Fruit fly (Drosophila melanogaster) whole organism, prepupa: ENCODE results near the gene CG6791.
A peak's percentile ranks its signal among the peaks of the same experiment; 100 is the strongest.

ENCODE experiments used
- Blimp-1 ChIP-seq: fragments of 200-800 bp; sonication (Bioruptor generic); optimal IDR thresholded peaks from 3 replicates; lab custom pipeline; 2017; ENCODE audit warnings: missing biosample characterization, missing genetic modification characterization, mild to moderate bottlenecking, moderate library complexity, missing genetic modification reagents
- CG10669 ChIP-seq: fragments of 200-800 bp; sonication (Bioruptor generic); optimal IDR thresholded peaks from 3 replicates; lab custom pipeline; 2018; ENCODE audit warnings: missing biosample characterization, mild to moderate bottlenecking, missing genetic modification characterization, moderate library complexity
- CG11294 ChIP-seq: fragments of 200-800 bp; sonication (Bioruptor generic); IDR thresholded peaks from 2 replicates; pipeline ENCODE4 v1.3.6; 2022; ENCODE audit warnings: missing biosample characterization, missing genetic modification characterization
- CG11902 ChIP-seq: fragments of 200-800 bp; sonication (Bioruptor generic); optimal IDR thresholded peaks from 3 replicates; lab custom pipeline; 2016; ENCODE audit warnings: missing biosample characterization, missing genetic modification characterization
- CG32006 ChIP-seq: fragments of 200-800 bp; sonication (Bioruptor generic); optimal IDR thresholded peaks from 3 replicates; lab custom pipeline; 2017; ENCODE audit warnings: missing biosample characterization, mild to moderate bottlenecking, missing genetic modification characterization
- CG34406 ChIP-seq: fragments of 200-800 bp; sonication (Bioruptor generic); optimal IDR thresholded peaks from 3 replicates; lab custom pipeline; 2016; ENCODE audit warnings: missing biosample characterization, missing genetic modification characterization
- CG3919 ChIP-seq: fragments of 200-800 bp; sonication (Bioruptor generic); optimal IDR thresholded peaks from 3 replicates; lab custom pipeline; 2016; ENCODE audit warnings: missing biosample characterization, missing genetic modification characterization
- CG4318 ChIP-seq: fragments of 200-800 bp; sonication (Bioruptor generic); optimal IDR thresholded peaks from 3 replicates; lab custom pipeline; 2017; ENCODE audit warnings: missing biosample characterization, mild to moderate bottlenecking, missing genetic modification characterization
- CG6163 ChIP-seq: fragments of 200-800 bp; sonication (Bioruptor generic); IDR thresholded peaks from 3 replicates; pipeline ENCODE4 v1.3.6; 2022; ENCODE audit warnings: missing biosample characterization, missing genetic modification characterization
- CG6276 ChIP-seq: fragments of 200-800 bp; sonication (Bioruptor generic); optimal IDR thresholded peaks from 2 replicates; lab custom pipeline; 2017; ENCODE audit warnings: missing biosample characterization, mild to moderate bottlenecking, missing genetic modification characterization
- CG6792 ChIP-seq: fragments of 200-800 bp; sonication (Bioruptor generic); optimal IDR thresholded peaks from 3 replicates; lab custom pipeline; 2016; ENCODE audit warnings: missing biosample characterization, missing genetic modification characterization
- CG6808 ChIP-seq: fragments of 200-800 bp; sonication (Bioruptor generic); optimal IDR thresholded peaks from 3 replicates; lab custom pipeline; 2017; ENCODE audit warnings: missing biosample characterization, missing genetic modification characterization, mild to moderate bottlenecking, moderate library complexity, missing genetic modification reagents
- CG7368 ChIP-seq: fragments of 200-800 bp; sonication (Bioruptor generic); optimal IDR thresholded peaks from 3 replicates; lab custom pipeline; 2016; ENCODE audit warnings: missing biosample characterization, missing genetic modification characterization
- CG8319 ChIP-seq: fragments of 200-800 bp; sonication (Bioruptor generic); optimal IDR thresholded peaks from 3 replicates; lab custom pipeline; 2016; ENCODE audit warnings: missing biosample characterization, missing genetic modification characterization
- CG8632 ChIP-seq: fragments of 200-800 bp; sonication (Bioruptor generic); optimal IDR thresholded peaks from 3 replicates; lab custom pipeline; 2016; ENCODE audit warnings: missing biosample characterization, missing genetic modification characterization
- CG9139 ChIP-seq: fragments of 200-800 bp; sonication (Bioruptor generic); optimal IDR thresholded peaks from 3 replicates; lab custom pipeline; 2017; ENCODE audit warnings: missing biosample characterization, mild to moderate bottlenecking, missing genetic modification characterization
- Eip75B ChIP-seq: fragments of 200-800 bp; sonication (Bioruptor generic); optimal IDR thresholded peaks from 3 replicates; lab custom pipeline; 2016; ENCODE audit warnings: missing biosample characterization, missing genetic modification characterization
- Eip78C ChIP-seq: fragments of 200-800 bp; sonication (Bioruptor generic); peaks from one replicate; lab custom pipeline; 2016; ENCODE audit warnings: missing biosample characterization, missing genetic modification characterization
- Eip93F ChIP-seq: fragments of 200-800 bp; sonication (Bioruptor generic); optimal IDR thresholded peaks from 2 replicates; lab custom pipeline; 2016; ENCODE audit warnings: missing biosample characterization, mild to moderate bottlenecking, missing genetic modification characterization
- Gug ChIP-seq: fragments of 200-800 bp; sonication (Bioruptor generic); IDR thresholded peaks from 2 replicates; pipeline ENCODE4 v1.3.6; 2022; ENCODE audit warnings: missing biosample characterization, missing genetic modification characterization
- Hr38 ChIP-seq: sonication (Bioruptor generic); optimal IDR thresholded peaks from 2 replicates; lab custom pipeline; 2016; ENCODE audit warnings: missing biosample characterization, missing genetic modification characterization
- Hr39 ChIP-seq: fragments of 200-800 bp; sonication (Bioruptor generic); optimal IDR thresholded peaks from 2 replicates; lab custom pipeline; 2016; ENCODE audit warnings: missing biosample characterization, missing genetic modification characterization
- Lpt ChIP-seq: fragments of 200-800 bp; sonication (Bioruptor generic); optimal IDR thresholded peaks from 3 replicates; lab custom pipeline; 2016; ENCODE audit warnings: missing biosample characterization, missing genetic modification characterization
- OdsH ChIP-seq: fragments of 200-800 bp; sonication (Bioruptor generic); optimal IDR thresholded peaks from 3 replicates; lab custom pipeline; 2016; ENCODE audit warnings: missing biosample characterization, missing genetic modification characterization
- Sox102F ChIP-seq: fragments of 200-800 bp; sonication (Bioruptor generic); optimal IDR thresholded peaks from 2 replicates; lab custom pipeline; 2016; ENCODE audit warnings: missing biosample characterization, mild to moderate bottlenecking, missing genetic modification characterization
- Sox14 ChIP-seq: fragments of 200-800 bp; sonication (Bioruptor generic); optimal IDR thresholded peaks from 3 replicates; lab custom pipeline; 2016; ENCODE audit warnings: missing biosample characterization, missing genetic modification characterization
- Sox15 ChIP-seq: fragments of 200-800 bp; sonication (Bioruptor generic); optimal IDR thresholded peaks from 3 replicates; lab custom pipeline; 2016; ENCODE audit warnings: missing biosample characterization, missing genetic modification characterization
- achi ChIP-seq: fragments of 200-800 bp; sonication (Bioruptor generic); optimal IDR thresholded peaks from 3 replicates; lab custom pipeline; 2016; ENCODE audit warnings: missing biosample characterization, missing genetic modification characterization
- acj6 ChIP-seq: fragments of 200-800 bp; sonication (Bioruptor generic); optimal IDR thresholded peaks from 3 replicates; lab custom pipeline; 2016; ENCODE audit warnings: missing biosample characterization, missing genetic modification characterization
- cyc ChIP-seq: fragments of 200-800 bp; sonication (Bioruptor generic); optimal IDR thresholded peaks from 3 replicates; lab custom pipeline; 2016; ENCODE audit warnings: missing biosample characterization, missing genetic modification characterization
- eg ChIP-seq: fragments of 200-800 bp; sonication (Bioruptor generic); IDR thresholded peaks from 3 replicates; pipeline ENCODE4 v1.3.6; 2022; ENCODE audit warnings: missing biosample characterization, missing genetic modification characterization
- fd59A ChIP-seq: fragments of 200-800 bp; sonication (Bioruptor generic); optimal IDR thresholded peaks from 2 replicates; lab custom pipeline; 2017; ENCODE audit warnings: missing biosample characterization, mild to moderate bottlenecking, missing genetic modification characterization, missing genetic modification reagents
- fd85E ChIP-seq: fragments of 200-800 bp; sonication (Bioruptor generic); optimal IDR thresholded peaks from 3 replicates; lab custom pipeline; 2016; ENCODE audit warnings: missing biosample characterization, missing genetic modification characterization
- fkh ChIP-seq: fragments of 200-800 bp; sonication (Bioruptor generic); optimal IDR thresholded peaks from 3 replicates; lab custom pipeline; 2017; ENCODE audit warnings: missing biosample characterization, mild to moderate bottlenecking, missing genetic modification characterization, moderate library complexity
- lz ChIP-seq: fragments of 200-800 bp; sonication (Bioruptor generic); optimal IDR thresholded peaks from 3 replicates; lab custom pipeline; 2016; ENCODE audit warnings: missing biosample characterization, missing genetic modification characterization
- pdm3 ChIP-seq: fragments of 200-800 bp; sonication (Bioruptor generic); optimal IDR thresholded peaks from 3 replicates; lab custom pipeline; 2016; ENCODE audit warnings: missing biosample characterization, missing genetic modification characterization
- svp ChIP-seq: fragments of 200-800 bp; sonication (Bioruptor generic); peaks from one replicate; lab custom pipeline; 2016; ENCODE audit warnings: missing biosample characterization, missing genetic modification characterization
- topi ChIP-seq: fragments of 200-800 bp; sonication (Bioruptor generic); optimal IDR thresholded peaks from 3 replicates; lab custom pipeline; 2016; ENCODE audit warnings: missing biosample characterization, missing genetic modification characterization
- vri ChIP-seq: fragments of 200-800 bp; sonication (Bioruptor generic); optimal IDR thresholded peaks from 3 replicates; lab custom pipeline; 2016; ENCODE audit warnings: missing biosample characterization, mild to moderate bottlenecking, missing genetic modification characterization

CG6791 gene

DNA sequence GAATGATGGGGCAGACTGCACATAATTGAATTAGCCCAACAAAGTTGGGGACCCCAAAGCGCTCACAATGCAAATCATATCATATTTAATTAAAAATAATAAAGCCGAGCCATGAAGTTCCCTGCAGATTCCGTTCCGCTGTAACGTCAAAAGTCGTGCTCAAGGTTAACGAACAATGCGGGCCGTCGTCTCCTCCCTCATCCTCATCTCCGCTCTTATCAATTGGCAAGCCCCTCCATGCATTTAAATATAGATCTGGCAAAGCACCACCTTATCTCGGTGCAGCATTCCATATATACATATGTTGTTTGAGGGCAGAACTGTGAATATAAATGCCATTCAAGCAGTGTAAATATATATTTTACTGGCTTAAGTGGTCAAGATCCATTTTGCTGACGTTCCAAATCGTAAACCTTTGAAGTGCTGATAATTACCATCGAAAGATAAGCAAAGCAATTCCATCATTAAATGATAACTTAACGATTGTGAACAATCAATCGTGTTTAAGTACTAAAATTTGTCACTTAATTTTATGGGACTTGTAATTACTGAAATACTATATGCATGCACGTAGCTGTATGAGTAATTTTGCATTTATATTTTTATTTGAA is 25.0 kb downstream of the CG6791 start:
- TF ChIP-seq CG8319 (GFP tag; lab: Kevin White, UChicago) = no peak
- TF ChIP-seq CG6276 (GFP tag; lab: Kevin White, UChicago) = no peak
- no peak for TF ChIP-seq CG32006 (GFP tag; lab: Kevin White, UChicago)
- no peak for TF ChIP-seq CG8632 (GFP tag; lab: Kevin White, UChicago)
- no peak for TF ChIP-seq lz (GFP tag; lab: Kevin White, UChicago)
- no peak for TF ChIP-seq CG7368 (GFP tag; lab: Kevin White, UChicago)
- peak; percentile 0 for TF ChIP-seq Sox102F (GFP tag; lab: Kevin White, UChicago)
- TF ChIP-seq Gug (GFP tag; lab: Robert Waterston, UW) = no peak
- no peak for TF ChIP-seq CG6792
- no peak for TF ChIP-seq Eip75B (GFP tag; lab: Kevin White, UChicago)
- TF ChIP-seq eg (GFP tag; lab: Robert Waterston, UW) = no peak
- TF ChIP-seq cyc (GFP tag; lab: Kevin White, UChicago) = no peak
- TF ChIP-seq fkh = no peak
- no peak for TF ChIP-seq Blimp-1 (GFP tag; lab: Kevin White, UChicago)
- no peak for TF ChIP-seq fd85E (GFP tag; lab: Kevin White, UChicago)
- no peak for TF ChIP-seq Sox14 (GFP tag; lab: Kevin White, UChicago)
- peak; percentile 32 for TF ChIP-seq vri (GFP tag; lab: Kevin White, UChicago)
- no peak for TF ChIP-seq achi (GFP tag; lab: Kevin White, UChicago)
- no peak for TF ChIP-seq CG11902 (GFP tag; lab: Kevin White, UChicago)
- no peak for TF ChIP-seq CG6163 (GFP tag; lab: Robert Waterston, UW)
- no peak for TF ChIP-seq CG10669 (GFP tag; lab: Kevin White, UChicago)
- TF ChIP-seq CG6808 = no peak
- TF ChIP-seq Lpt (GFP tag; lab: Kevin White, UChicago) = no peak
- no peak for TF ChIP-seq CG4318 (GFP tag; lab: Kevin White, UChicago)
- TF ChIP-seq CG9139 (GFP tag; lab: Kevin White, UChicago) = no peak
- peak; percentile 18 for TF ChIP-seq Eip78C (GFP tag; lab: Kevin White, UChicago)
- TF ChIP-seq svp (GFP tag; lab: Kevin White, UChicago) = peak; percentile 96
- TF ChIP-seq CG34406 = no peak
- TF ChIP-seq pdm3 (GFP tag; lab: Kevin White, UChicago) = no peak
- TF ChIP-seq CG3919 = no peak
- no peak for TF ChIP-seq OdsH (GFP tag; lab: Kevin White, UChicago)
- peak; percentile 12 for TF ChIP-seq Eip93F (GFP tag; lab: Kevin White, UChicago)

DNA sequence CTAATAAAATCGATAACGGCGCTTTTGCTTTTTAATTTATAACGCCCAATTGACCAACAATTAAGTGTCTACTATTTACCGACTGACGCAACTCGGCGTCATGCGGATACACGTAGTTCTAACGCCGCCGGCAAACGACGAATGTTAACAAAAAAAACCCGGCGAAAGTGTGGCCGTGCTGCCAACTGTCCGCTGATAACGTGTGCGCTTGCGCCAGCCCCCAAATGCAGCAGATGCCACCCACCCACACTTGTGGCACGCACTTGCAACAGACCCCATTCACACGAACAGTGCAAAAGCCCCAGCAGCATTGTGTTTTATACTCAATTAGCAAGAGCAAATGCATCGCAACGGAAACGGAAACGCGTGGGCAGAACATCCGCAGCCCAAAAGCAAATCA is 26.8 kb downstream of the CG6791 start:
- TF ChIP-seq Eip78C (GFP tag; lab: Kevin White, UChicago) (no peak), CG10669 (GFP tag; lab: Kevin White, UChicago) (no peak), CG6792 (no peak), fd59A (GFP tag; lab: Kevin White, UChicago) (no peak), Hr39 (GFP tag; lab: Kevin White, UChicago) (no peak), acj6 (no peak), vri (GFP tag; lab: Kevin White, UChicago) (no peak), CG6276 (GFP tag; lab: Kevin White, UChicago) (no peak), OdsH (GFP tag; lab: Kevin White, UChicago) (no peak), topi (no peak), Eip75B (GFP tag; lab: Kevin White, UChicago) (no peak), Hr38 (GFP tag; lab: Kevin White, UChicago) (no peak), CG11902 (GFP tag; lab: Kevin White, UChicago) (no peak), CG32006 (GFP tag; lab: Kevin White, UChicago) (no peak), CG11294 (GFP tag; lab: Robert Waterston, UW) (no peak), Sox15 (GFP tag; lab: Kevin White, UChicago) (no peak), achi (GFP tag; lab: Kevin White, UChicago) (no peak), eg (GFP tag; lab: Robert Waterston, UW) (no peak), cyc (GFP tag; lab: Kevin White, UChicago) (no peak)
- TF ChIP-seq, all 60 proteins: peak for 0
